Worm (Caenorhabditis elegans): ENCODE results near the gene rps-25.
A peak's percentile ranks its signal among the peaks of the same experiment; 100 is the strongest.

rps-25 gene

DNA sequence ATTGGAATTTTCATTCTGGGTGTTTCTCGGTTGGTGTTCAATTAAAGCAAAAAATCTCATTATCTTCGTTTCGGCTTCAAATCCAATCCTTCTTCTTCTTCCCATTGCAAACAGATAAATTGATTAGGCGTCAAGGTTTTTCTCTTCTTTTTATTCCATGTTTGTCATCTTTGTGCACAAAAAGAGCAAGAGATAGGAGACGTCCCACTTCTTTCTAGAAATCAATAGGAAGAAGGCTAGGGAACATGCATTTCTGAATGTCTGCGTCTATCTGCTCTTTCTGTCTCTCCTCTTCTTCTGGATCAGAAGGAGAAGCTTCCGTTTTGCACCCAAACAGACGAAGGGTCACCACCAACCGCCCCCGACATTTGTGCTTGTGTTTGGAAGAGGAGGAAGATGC lies 5.6 kb upstream of the rps-25 start:
- TF ChIP-seq ztf-4 (tag; optimal IDR thresholded peaks at IDR 0.05): no peak
- peak; percentile 64 for TF ChIP-seq crh-2 (tag; optimal IDR thresholded peaks at IDR 0.05)
- no peak for TF ChIP-seq alr-1 (tag; optimal IDR thresholded peaks at IDR 0.05)
- TF ChIP-seq ztf-1 (GFP tag; conservative IDR thresholded peaks at IDR 0.05): no peak
- no peak for TF ChIP-seq nhr-6 (tag; optimal IDR thresholded peaks at IDR 0.05)
- peak in 1 of 2 experiments; percentile 20 for TF ChIP-seq mdl-1 (tag; optimal IDR thresholded peaks at IDR 0.05)
- peak; percentile 89 for TF ChIP-seq unc-55 (GFP tag; optimal IDR thresholded peaks at IDR 0.05)
- TF ChIP-seq zag-1 (tag; optimal IDR thresholded peaks at IDR 0.05): peak; percentile 87
- TF ChIP-seq skn-1 (tag; optimal IDR thresholded peaks at IDR 0.05): no peak
- TF ChIP-seq nhr-11 (tag; optimal IDR thresholded peaks at IDR 0.05): no peak
- TF ChIP-seq lin-13 (GFP tag; optimal IDR thresholded peaks at IDR 0.05): peak; percentile 3
- TF ChIP-seq C34F6.9 (tag; optimal IDR thresholded peaks at IDR 0.05): peak; percentile 81
- TF ChIP-seq nhr-21 (tag; optimal IDR thresholded peaks at IDR 0.05): no peak
- no peak for TF ChIP-seq lin-39 (tag; optimal IDR thresholded peaks at IDR 0.05)
- no peak for TF ChIP-seq unc-39 (tag; optimal IDR thresholded peaks at IDR 0.05)
- TF ChIP-seq egl-27 (tag; optimal IDR thresholded peaks at IDR 0.05): peak; percentile 26
- TF ChIP-seq lsy-2 (tag; optimal IDR thresholded peaks at IDR 0.05): peak in 1 of 2 experiments; percentile 72
- TF ChIP-seq sma-3 (GFP tag; optimal IDR thresholded peaks at IDR 0.05): no peak
- TF ChIP-seq snpc-4 (tag; optimal IDR thresholded peaks at IDR 0.05): no peak
- TF ChIP-seq ZK546.5 (tag; optimal IDR thresholded peaks at IDR 0.05): no peak
- no peak for TF ChIP-seq ztf-11 (tag; optimal IDR thresholded peaks at IDR 0.05)
- TF ChIP-seq mab-5 (tag; optimal IDR thresholded peaks at IDR 0.05): peak; percentile 54
- peak; percentile 43 for TF ChIP-seq sma-9 (GFP tag; optimal IDR thresholded peaks at IDR 0.05)
- no peak for TF ChIP-seq sma-9 (tag; optimal IDR thresholded peaks at IDR 0.05)
- TF ChIP-seq F13H6.1 (tag; optimal IDR thresholded peaks at IDR 0.05): peak; percentile 12
- TF ChIP-seq nhr-237 (tag; optimal IDR thresholded peaks at IDR 0.05): no peak
- TF ChIP-seq nhr-23 (tag; optimal IDR thresholded peaks at IDR 0.05): no peak
- no peak for TF ChIP-seq Y55F3AM.14 (GFP tag; optimal IDR thresholded peaks at IDR 0.05)
- peak; percentile 61 for TF ChIP-seq nhr-129 (tag; optimal IDR thresholded peaks at IDR 0.05)
- TF ChIP-seq sem-4 (tag; optimal IDR thresholded peaks at IDR 0.05): peak; percentile 50
- TF ChIP-seq dmd-4 (tag; optimal IDR thresholded peaks at IDR 0.05): no peak

- TF ChIP-seq elt-1 (tag; optimal IDR thresholded peaks at IDR 0.05) (no peak), peb-1 (tag; optimal IDR thresholded peaks at IDR 0.05) (no peak), nhr-25 (tag; optimal IDR thresholded peaks at IDR 0.05) (no peak), nhr-12 (tag; optimal IDR thresholded peaks at IDR 0.05) (no peak), mab-5 (tag; optimal IDR thresholded peaks at IDR 0.05) (no peak), nhr-129 (tag; optimal IDR thresholded peaks at IDR 0.05) (no peak), skn-1 (tag; optimal IDR thresholded peaks at IDR 0.05) (no peak)
Measured at ce11 chrIV:5949964-5950363, 2.6 kb upstream of the rps-25 start.

ce11 chrIV:5948712-5949111 lies 1.3 kb upstream of the rps-25 start:
- TF ChIP-seq lin-13 (GFP tag; optimal IDR thresholded peaks at IDR 0.05) (no peak), sem-4 (tag; optimal IDR thresholded peaks at IDR 0.05) (no peak), sma-9 (GFP tag; optimal IDR thresholded peaks at IDR 0.05) (no peak), sma-9 (tag; optimal IDR thresholded peaks at IDR 0.05) (no peak), nhr-25 (tag; optimal IDR thresholded peaks at IDR 0.05) (no peak), nhr-23 (tag; optimal IDR thresholded peaks at IDR 0.05) (no peak)

- peak in 1 of 2 experiments; percentile 6 for TF ChIP-seq lsy-2 (tag; optimal IDR thresholded peaks at IDR 0.05)
- no peak for TF ChIP-seq ceh-16 (tag; optimal IDR thresholded peaks at IDR 0.05)
- TF ChIP-seq R02D3.7 (tag; optimal IDR thresholded peaks at IDR 0.05): no peak
- TF ChIP-seq sem-4 (tag; optimal IDR thresholded peaks at IDR 0.05): no peak
- TF ChIP-seq C34F6.9 (tag; optimal IDR thresholded peaks at IDR 0.05): peak; percentile 26
- peak; percentile 34 for TF ChIP-seq nhr-129 (tag; optimal IDR thresholded peaks at IDR 0.05)
- no peak for TF ChIP-seq zag-1 (tag; optimal IDR thresholded peaks at IDR 0.05)
- no peak for TF ChIP-seq ceh-82 (tag; optimal IDR thresholded peaks at IDR 0.05)
- no peak for TF ChIP-seq aly-2 (tag; optimal IDR thresholded peaks at IDR 0.05)
Measured at ce11 chrIV:5946602-5947444, 582 bp downstream of the rps-25 start, which contains the start of gene inx-7. Gene inx-7, minus strand, starts transcription at chrIV:5946638.

All from whole organism, L2 larva.